Worm (Caenorhabditis elegans) whole organism, young adult: Measurements from ENCODE around the gene argk-1.

Source experiments
- C17E4.6 ChIP-seq: fragments of 200-800 bp; sonication (Bioruptor generic); IDR thresholded peaks from 2 replicates; pipeline ENCODE4 v1.3.6; 2022; ENCODE audit warnings: missing genetic modification reagents, missing genetic modification characterization, missing compliant biosample characterization
- F10E7.11 ChIP-seq: sonication (generic microtip); optimal IDR thresholded peaks from 2 replicates; lab custom pipeline; 2017; ENCODE audit warnings: mild to moderate bottlenecking, missing genetic modification characterization, moderate library complexity, missing compliant biosample characterization
- F23B12.7 ChIP-seq: sonication (generic microtip); optimal IDR thresholded peaks from 2 replicates; lab custom pipeline; 2017; ENCODE audit warnings: missing genetic modification characterization, mild to moderate bottlenecking, missing compliant biosample characterization, antibody characterized with exemption, moderate library complexity; ENCODE audit not compliant: insufficient read depth
- F49E8.2 ChIP-seq: sonication (generic microtip); optimal IDR thresholded peaks from 3 replicates; lab custom pipeline; 2017; ENCODE audit warnings: missing genetic modification characterization, mild to moderate bottlenecking, missing compliant biosample characterization, antibody characterized with exemption, moderate library complexity; ENCODE audit not compliant: insufficient read depth
- F52B5.7 ChIP-seq: sonication (generic microtip); optimal IDR thresholded peaks from 2 replicates; lab custom pipeline; 2016; ENCODE audit warnings: mild to moderate bottlenecking, missing genetic modification characterization, missing compliant biosample characterization
- F57A8.1 ChIP-seq: fragments of 200-800 bp; sonication (Bioruptor generic); optimal IDR thresholded peaks from 2 replicates; lab custom pipeline; 2018; ENCODE audit warnings: mild to moderate bottlenecking, missing genetic modification characterization, moderate library complexity, missing compliant biosample characterization
- ZK185.1 ChIP-seq: sonication (generic microtip); optimal IDR thresholded peaks from 2 replicates; lab custom pipeline; 2016; ENCODE audit warnings: mild to moderate bottlenecking, missing genetic modification characterization, missing compliant biosample characterization; ENCODE audit not compliant: poor library complexity, severe bottlenecking
- attf-6 ChIP-seq: fragments of 200-800 bp; sonication (Bioruptor generic); IDR thresholded peaks from 2 replicates; pipeline ENCODE4 v1.3.6; 2022; ENCODE audit warnings: missing genetic modification reagents, missing genetic modification characterization, missing compliant biosample characterization
- bed-2 ChIP-seq: fragments of 200-800 bp; sonication (Bioruptor generic); IDR thresholded peaks from 2 replicates; pipeline ENCODE4 v1.3.6; 2022; ENCODE audit warnings: missing genetic modification reagents, missing genetic modification characterization, missing compliant biosample characterization
- ceh-91 ChIP-seq: fragments of 200-800 bp; sonication (Bioruptor generic); IDR thresholded peaks from 2 replicates; pipeline ENCODE4 v1.3.6; 2022; ENCODE audit warnings: missing genetic modification reagents, missing genetic modification characterization, missing compliant biosample characterization
- efl-1 ChIP-seq: fragments of 150-350 bp; optimal IDR thresholded peaks from 2 replicates; lab custom pipeline; 2014; ENCODE audit warnings: missing biosample characterization, missing genetic modification reagents, missing genetic modification characterization
- egl-18 ChIP-seq: fragments of 200-800 bp; sonication (Bioruptor generic); IDR thresholded peaks from 2 replicates; pipeline ENCODE4 v1.3.6; 2022; ENCODE audit warnings: missing genetic modification reagents, missing genetic modification characterization, missing compliant biosample characterization
- egl-44 ChIP-seq: fragments of 200-800 bp; sonication (Bioruptor generic); IDR thresholded peaks from 2 replicates; pipeline ENCODE4 v1.3.6; 2022; ENCODE audit warnings: missing genetic modification reagents, missing genetic modification characterization, missing compliant biosample characterization
- egrh-3 ChIP-seq: fragments of 200-800 bp; sonication (Bioruptor generic); IDR thresholded peaks from 2 replicates; pipeline ENCODE4 v1.3.6; 2022; ENCODE audit warnings: missing genetic modification reagents, missing genetic modification characterization, missing compliant biosample characterization
- ekl-4 ChIP-seq: fragments of 200-800 bp; sonication (Bioruptor generic); IDR thresholded peaks from 2 replicates; pipeline ENCODE4 v1.3.6; 2022; ENCODE audit warnings: missing genetic modification reagents, missing genetic modification characterization, missing compliant biosample characterization
- ets-4 ChIP-seq: fragments of 200-800 bp; sonication (Bioruptor generic); optimal IDR thresholded peaks from 2 replicates; lab custom pipeline; 2018; ENCODE audit warnings: mild to moderate bottlenecking, missing genetic modification characterization, missing compliant biosample characterization
- him-1 ChIP-seq: sonication (generic microtip); optimal IDR thresholded peaks from 2 replicates; lab custom pipeline; 2016; ENCODE audit warnings: missing genotype, missing genetic modification reagents, missing genetic modification characterization, missing compliant biosample characterization
- hlh-26 ChIP-seq: fragments of 200-800 bp; sonication (Bioruptor generic); conservative IDR thresholded peaks from 2 replicates; pipeline ENCODE4 v1.3.6; 2022; ENCODE audit warnings: missing genetic modification reagents, missing genetic modification characterization, missing compliant biosample characterization
- let-607 ChIP-seq, 2 experiments: fragments of 200-800 bp in 1 of 2; sonication (Bioruptor generic) in 1 of 2; sonication (generic microtip) in 1 of 2; optimal IDR thresholded peaks; 2 replicates each; lab custom pipeline; 2016 to 2018; ENCODE audit warnings: mild to moderate bottlenecking in 2 of 2, missing compliant biosample characterization in 2 of 2, missing genetic modification characterization in 2 of 2, moderate library complexity in 2 of 2, missing genotype in 1 of 2
- lin-40 ChIP-seq: sonication (generic microtip); optimal IDR thresholded peaks from 2 replicates; lab custom pipeline; 2016; ENCODE audit warnings: missing genetic modification characterization, mild to moderate bottlenecking, missing compliant biosample characterization, missing genotype, missing genetic modification reagents
- lin-54 ChIP-seq: fragments of 200-800 bp; sonication (Bioruptor generic); optimal IDR thresholded peaks from 2 replicates; lab custom pipeline; 2018; ENCODE audit warnings: mild to moderate bottlenecking, missing genetic modification characterization, missing compliant biosample characterization
- madf-3 ChIP-seq: fragments of 200-800 bp; sonication (Bioruptor generic); IDR thresholded peaks from 2 replicates; pipeline ENCODE4 v1.3.6; 2022; ENCODE audit warnings: missing genetic modification reagents, missing genetic modification characterization, missing compliant biosample characterization
- madf-8 ChIP-seq: fragments of 200-800 bp; sonication (Bioruptor generic); conservative IDR thresholded peaks from 2 replicates; pipeline ENCODE4 v1.3.6; 2022; ENCODE audit warnings: missing genetic modification reagents, missing genetic modification characterization, missing compliant biosample characterization
- mcd-1 ChIP-seq: fragments of 200-800 bp; sonication (Bioruptor generic); IDR thresholded peaks from 2 replicates; pipeline ENCODE4 v1.3.6; 2022; ENCODE audit warnings: missing genetic modification reagents, missing genetic modification characterization, missing compliant biosample characterization
- nfya-1 ChIP-seq: sonication (generic microtip); optimal IDR thresholded peaks from 2 replicates; lab custom pipeline; 2017; ENCODE audit warnings: antibody characterized with exemption, missing compliant biosample characterization, missing genetic modification characterization, borderline replicate concordance; ENCODE audit not compliant: insufficient read depth
- nfyb-1 ChIP-seq: fragments of 200-800 bp; sonication (Bioruptor generic); IDR thresholded peaks from 2 replicates; pipeline ENCODE4 v1.3.6; 2022; ENCODE audit warnings: missing genetic modification reagents, missing genetic modification characterization, missing compliant biosample characterization
- nhr-27 ChIP-seq: fragments of 200-800 bp; sonication (Bioruptor generic); optimal IDR thresholded peaks from 2 replicates; lab custom pipeline; 2018; ENCODE audit warnings: mild to moderate bottlenecking, missing genetic modification characterization, moderate library complexity, missing compliant biosample characterization
- nhr-80 ChIP-seq: sonication (generic microtip); optimal IDR thresholded peaks from 2 replicates; lab custom pipeline; 2016; ENCODE audit warnings: missing genetic modification characterization, missing compliant biosample characterization
- pbrm-1 ChIP-seq: fragments of 200-800 bp; sonication (Bioruptor generic); IDR thresholded peaks from 2 replicates; pipeline ENCODE4 v1.3.6; 2022; ENCODE audit warnings: missing genetic modification reagents, missing genetic modification characterization, missing compliant biosample characterization
- rec-8 ChIP-seq, 2 experiments: sonication (generic microtip); optimal IDR thresholded peaks; 2 replicates each; lab custom pipeline; 2016; ENCODE audit warnings: mild to moderate bottlenecking in 2 of 2, missing genetic modification characterization in 2 of 2, missing genetic modification reagents in 2 of 2, missing genotype in 2 of 2, missing biosample characterization in 1 of 2, missing compliant biosample characterization in 1 of 2, moderate library complexity in 1 of 2
- sdz-38 ChIP-seq: sonication (generic microtip); optimal IDR thresholded peaks from 2 replicates; lab custom pipeline; 2016; ENCODE audit warnings: missing genotype, missing genetic modification characterization, missing compliant biosample characterization
- snpc-3.4 ChIP-seq: sonication (generic microtip); optimal IDR thresholded peaks from 2 replicates; lab custom pipeline; 2017; ENCODE audit warnings: missing genetic modification characterization, mild to moderate bottlenecking, missing compliant biosample characterization, antibody characterized with exemption, moderate library complexity, missing genotype, missing genetic modification reagents
- sptf-2 ChIP-seq: fragments of 200-800 bp; sonication (Bioruptor generic); optimal IDR thresholded peaks from 2 replicates; lab custom pipeline; 2018; ENCODE audit warnings: mild to moderate bottlenecking, missing genetic modification characterization, missing compliant biosample characterization
- tlf-1 ChIP-seq: fragments of 200-800 bp; sonication (Bioruptor generic); optimal IDR thresholded peaks from 2 replicates; lab custom pipeline; 2018; ENCODE audit warnings: mild to moderate bottlenecking, missing genetic modification characterization, missing compliant biosample characterization

argk-1 gene

DNA sequence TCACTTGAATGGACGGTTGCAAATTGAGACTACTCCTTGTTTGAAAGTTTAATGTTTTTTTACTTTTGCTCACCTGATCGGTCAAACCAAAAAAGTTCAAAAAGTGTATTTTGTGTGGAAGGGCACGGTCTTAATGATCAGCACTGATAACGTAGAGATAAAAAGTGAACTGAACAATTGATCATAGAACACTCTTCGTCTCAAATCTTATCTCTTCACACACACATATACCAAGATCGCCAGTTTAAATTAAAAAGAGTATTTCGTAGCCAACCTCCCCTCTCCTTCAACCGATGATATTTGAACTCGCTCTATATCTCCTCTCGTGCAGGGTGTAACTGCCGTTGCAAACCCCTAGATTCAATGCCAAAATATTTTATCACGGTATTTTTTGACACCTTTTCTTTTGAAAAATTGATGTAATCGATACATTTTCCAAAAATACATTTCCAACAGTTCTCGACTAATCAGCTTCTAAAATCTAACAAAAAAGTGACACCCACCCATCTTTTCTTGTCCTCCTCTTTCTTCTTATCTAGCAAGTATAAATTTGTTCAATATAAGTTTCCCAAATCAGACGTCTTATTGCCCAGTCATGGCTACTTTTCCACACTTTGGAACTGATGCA is 3.5 kb upstream of the argk-1 start, which contains the start of gene cth-1:
TSS of gene cth-1 (plus strand) at position 578 of the 628 bp plus-strand sequence.
- TF ChIP-seq F52B5.7 (tag; lab: Kevin White, UChicago) (no peak), nhr-80 (tag; lab: Kevin White, UChicago) (peak; percentile 68)
- TF ChIP-seq, all 124 proteins: peak for 1

DNA sequence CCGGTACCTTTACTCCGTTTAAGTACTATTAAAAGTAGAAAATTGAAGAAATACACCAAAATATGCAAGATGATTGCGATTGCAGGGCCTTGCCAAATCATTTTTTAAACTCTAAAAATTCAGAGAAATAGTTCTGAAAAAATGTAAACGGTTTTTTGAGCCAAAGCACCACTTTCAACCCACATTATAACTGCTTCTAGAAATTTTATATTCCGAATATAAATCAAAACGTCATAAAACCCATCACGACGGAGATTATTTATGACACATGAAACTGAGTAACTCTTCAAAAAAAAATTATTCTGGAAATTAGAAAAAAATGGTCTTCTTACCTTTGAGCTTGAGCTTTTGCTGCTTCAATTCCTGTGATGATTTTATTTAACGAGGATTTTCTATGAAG is 10.5 kb downstream of the argk-1 start, which contains the start of gene srxa-16:
TSS of gene srxa-16 (minus strand) at position 101 of the 400 bp plus-strand sequence.
- TF ChIP-seq F52B5.7 (tag; lab: Kevin White, UChicago) (no peak), ets-4 (GFP tag; lab: Kevin White, UChicago) (no peak), ZK185.1 (tag; lab: Kevin White, UChicago) (no peak), tlf-1 (GFP tag; lab: Kevin White, UChicago) (no peak), nfyb-1 (GFP tag; lab: Robert Waterston, UW) (no peak), hlh-26 (GFP tag; lab: Robert Waterston, UW) (no peak), nfya-1 (no peak), lin-54 (GFP tag; lab: Kevin White, UChicago) (no peak), snpc-3.4 (tag; lab: Kevin White, UChicago) (no peak), pbrm-1 (GFP tag; lab: Robert Waterston, UW) (no peak)
- TF ChIP-seq, all 124 proteins: peak for 0

DNA sequence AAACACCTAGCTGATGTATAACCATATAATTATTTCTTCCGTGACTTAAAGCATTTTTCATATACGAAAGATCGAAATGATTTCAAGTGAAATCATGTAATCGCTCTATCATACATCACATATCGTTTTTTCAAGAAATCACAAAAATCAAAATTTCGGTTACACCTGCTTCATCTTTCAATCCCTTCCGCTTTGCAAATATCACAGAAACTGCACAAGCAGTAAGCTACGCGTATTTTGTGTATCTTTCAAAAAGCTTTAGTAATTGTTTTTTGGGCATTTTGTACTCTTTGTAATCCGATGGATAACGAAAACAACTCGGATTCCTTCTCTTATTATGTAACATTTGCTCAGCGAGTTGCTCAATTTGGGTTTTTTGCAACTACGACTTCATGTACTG is 11.7 kb downstream of the argk-1 start, which contains the start of gene str-25:
TSS of gene str-25 (plus strand) at position 301 of the 400 bp plus-strand sequence.
- TF ChIP-seq sdz-38 (tag; lab: Kevin White, UChicago): no peak
- no peak for TF ChIP-seq C17E4.6
- no peak for TF ChIP-seq nhr-80 (tag; lab: Kevin White, UChicago)
- TF ChIP-seq F57A8.1 (GFP tag; lab: Kevin White, UChicago): no peak
- TF ChIP-seq mcd-1 (GFP tag; lab: Robert Waterston, UW): no peak
- TF ChIP-seq ekl-4 (GFP tag; lab: Robert Waterston, UW): no peak
- TF ChIP-seq hlh-26 (GFP tag; lab: Robert Waterston, UW): no peak
- no peak for TF ChIP-seq let-607 (tag; optimal IDR thresholded peaks at IDR 0.05; lab: Kevin White, UChicago)
- TF ChIP-seq ZK185.1 (tag; lab: Kevin White, UChicago): no peak
- no peak for TF ChIP-seq attf-6
- no peak for TF ChIP-seq ceh-91 (GFP tag; lab: Robert Waterston, UW)
- TF ChIP-seq rec-8 (tag; optimal IDR thresholded peaks at IDR 0.05; lab: Kevin White, UChicago): no peak
- no peak for TF ChIP-seq egl-18 (GFP tag; lab: Robert Waterston, UW)
- TF ChIP-seq him-1 (tag; lab: Kevin White, UChicago): no peak
- TF ChIP-seq pbrm-1 (GFP tag; lab: Robert Waterston, UW): no peak
- no peak for TF ChIP-seq F10E7.11 (tag; lab: Kevin White, UChicago)

DNA sequence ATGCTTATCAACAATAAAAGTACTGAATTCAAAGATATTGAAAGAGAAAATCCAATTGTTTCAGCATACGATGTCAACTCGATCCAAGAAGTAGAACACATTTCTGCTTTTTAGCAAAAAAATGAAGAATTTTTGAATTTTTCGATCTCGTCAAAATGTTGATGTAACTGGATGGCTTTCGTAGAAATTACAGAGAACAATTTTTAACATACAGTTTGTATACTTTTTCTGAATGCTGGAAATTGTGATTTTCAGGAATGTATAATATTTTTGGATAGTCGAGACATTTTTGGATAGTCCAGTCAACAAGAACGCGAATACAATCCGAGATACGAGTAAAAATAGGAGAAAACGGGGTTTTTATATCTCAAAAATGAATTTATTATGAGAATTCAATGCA is 14.9 kb downstream of the argk-1 start, which contains the start of gene str-103:
TSS of gene str-103 (minus strand) at position 101 of the 400 bp plus-strand sequence.
- TF ChIP-seq bed-2 (GFP tag; lab: Robert Waterston, UW) (no peak), lin-54 (GFP tag; lab: Kevin White, UChicago) (no peak), nhr-27 (tag; lab: Kevin White, UChicago) (no peak), ceh-91 (GFP tag; lab: Robert Waterston, UW) (no peak), egl-44 (GFP tag; lab: Robert Waterston, UW) (no peak), madf-8 (GFP tag; lab: Robert Waterston, UW) (no peak), madf-3 (GFP tag; lab: Robert Waterston, UW) (no peak), F49E8.2 (tag; lab: Kevin White, UChicago) (no peak), ZK185.1 (tag; lab: Kevin White, UChicago) (no peak), attf-6 (no peak), egrh-3 (GFP tag; lab: Robert Waterston, UW) (no peak), efl-1 (GFP tag; lab: Kevin White, UChicago) (no peak), F23B12.7 (no peak), lin-40 (tag; lab: Kevin White, UChicago) (no peak), sptf-2 (GFP tag; lab: Kevin White, UChicago) (no peak)
